Fruit fly (Drosophila melanogaster): ENCODE results near the gene CG8360.

dm6 chr2L:8220393-8220934, 7.7 kb downstream of the CG8360 start, which contains the start of gene Snx6:
- no peak for TF ChIP-seq CTCF (optimal IDR thresholded peaks at IDR 0.05)
- no peak for TF ChIP-seq CG8478 (optimal IDR thresholded peaks at IDR 0.05)

All from S2 (cell line).